Fruit fly (Drosophila melanogaster): ENCODE data around the gene Rev1.

Gene Rev1

DNA sequence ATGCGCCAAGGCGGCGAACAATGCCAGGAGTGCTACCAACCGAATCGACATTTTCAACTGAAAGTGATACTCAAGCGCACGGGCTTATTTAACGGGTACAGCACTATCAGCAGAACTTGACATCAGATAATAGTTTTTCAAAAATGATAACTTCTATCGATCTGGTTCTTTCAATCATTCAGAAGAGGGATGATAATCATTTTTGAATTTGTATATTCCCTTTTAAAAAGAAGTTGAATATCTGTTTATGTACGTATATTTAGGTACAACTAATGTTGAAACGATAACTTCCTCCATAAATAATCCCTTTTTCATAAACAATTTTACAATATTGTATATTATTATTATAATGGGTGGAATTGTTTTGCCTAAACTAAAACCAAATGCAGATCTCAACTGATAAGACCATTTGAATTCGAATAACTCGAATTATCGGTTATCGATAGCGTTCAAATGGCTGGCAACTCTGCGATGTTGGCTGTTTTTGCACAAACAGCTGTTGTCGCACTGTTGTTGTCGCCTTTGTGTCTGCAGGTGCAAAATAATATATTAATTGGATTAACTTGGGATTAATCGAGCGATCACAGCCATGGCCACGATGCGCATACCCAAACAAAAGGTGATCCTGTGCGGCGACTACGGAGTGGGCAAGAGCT lies 36.0 kb downstream of the Rev1 start, which contains the start of the genes CG32483 and RabX6 (continued):
- TF ChIP-seq Xbp1 (GFP tag; optimal IDR thresholded peaks at IDR 0.05): no peak
- TF ChIP-seq CG11093 (GFP tag; IDR thresholded peaks at IDR 0.05): no peak
- no peak for TF ChIP-seq repo (GFP tag; optimal IDR thresholded peaks at IDR 0.05)
- peak; percentile 95 for TF ChIP-seq CG3838 (GFP tag; optimal IDR thresholded peaks at IDR 0.05)
- no peak for TF ChIP-seq usp (GFP tag; optimal IDR thresholded peaks at IDR 0.05)
- TF ChIP-seq CG17361 (GFP tag; IDR thresholded peaks at IDR 0.05): no peak
- no peak for TF ChIP-seq CG32532 (GFP tag; IDR thresholded peaks at IDR 0.05)
- TF ChIP-seq bowl (GFP tag; IDR thresholded peaks at IDR 0.05): no peak
- no peak for TF ChIP-seq CG17612 (GFP tag; IDR thresholded peaks at IDR 0.05)
- TF ChIP-seq CG12155 (GFP tag; optimal IDR thresholded peaks at IDR 0.05): no peak
- no peak for TF ChIP-seq grau (tag; optimal IDR thresholded peaks at IDR 0.05)
- TF ChIP-seq Lhr (GFP tag; optimal IDR thresholded peaks at IDR 0.05): peak; percentile 18
- no peak for TF ChIP-seq inv (GFP tag; IDR thresholded peaks at IDR 0.05; ENCODE audit: partially characterized antibody)
- TF ChIP-seq CG9797 (GFP tag; optimal IDR thresholded peaks at IDR 0.05): no peak
- no peak for TF ChIP-seq abd-A (tag; optimal IDR thresholded peaks at IDR 0.05)
- no peak for TF ChIP-seq Spps (tag; optimal IDR thresholded peaks at IDR 0.05)
- TF ChIP-seq odd (GFP tag; optimal IDR thresholded peaks at IDR 0.05): no peak
- TF ChIP-seq Doc3 (GFP tag; IDR thresholded peaks at IDR 0.05; ENCODE audit: partially characterized antibody): 0 out of 3 replicates have a peak, but pooled peaks have one; percentile 22
- no peak for TF ChIP-seq hkb (optimal IDR thresholded peaks at IDR 0.05)
- TF ChIP-seq hkb (GFP tag; IDR thresholded peaks at IDR 0.05): no peak
- peak; percentile 90 for TF ChIP-seq E2f2 (GFP tag; IDR thresholded peaks at IDR 0.05)
- peak; percentile 54 for TF ChIP-seq pzg (GFP tag; optimal IDR thresholded peaks at IDR 0.05)
- TF ChIP-seq CG11560 (tag; IDR thresholded peaks at IDR 0.05): no peak
- peak; percentile 40; the same call in 1 of the 2 replicates for TF ChIP-seq unc-4 (GFP tag; IDR thresholded peaks at IDR 0.05; ENCODE audit: partially characterized antibody)
- TF ChIP-seq psq (GFP tag; optimal IDR thresholded peaks at IDR 0.05): no peak
- TF ChIP-seq CG17802 (tag; optimal IDR thresholded peaks at IDR 0.05): no peak
- no peak for TF ChIP-seq CkIIα-i1 (GFP tag; IDR thresholded peaks at IDR 0.05)
- TF ChIP-seq sc (optimal IDR thresholded peaks at IDR 0.05): no peak
- no peak for TF ChIP-seq sc (GFP tag; optimal IDR thresholded peaks at IDR 0.05)
- TF ChIP-seq CG7556 (GFP tag; optimal IDR thresholded peaks at IDR 0.05): no peak
- no peak for TF ChIP-seq HLH3B (GFP tag; IDR thresholded peaks at IDR 0.05)
- TF ChIP-seq CG1792 (GFP tag; optimal IDR thresholded peaks at IDR 0.05): no peak
- TF ChIP-seq ap (GFP tag; IDR thresholded peaks at IDR 0.05): no peak
- no peak for TF ChIP-seq sens-2 (GFP tag; IDR thresholded peaks at IDR 0.05)
- no peak for TF ChIP-seq lbe (GFP tag; optimal IDR thresholded peaks at IDR 0.05)
- TF ChIP-seq Adf1 (GFP tag; IDR thresholded peaks at IDR 0.05): no peak
- TF ChIP-seq Side (GFP tag; optimal IDR thresholded peaks at IDR 0.05): no peak
- TF ChIP-seq Sry-δ (GFP tag; optimal IDR thresholded peaks at IDR 0.05): peak; percentile 9
- TF ChIP-seq Gug (GFP tag; IDR thresholded peaks at IDR 0.05): no peak
- TF ChIP-seq CG1603 (tag; optimal IDR thresholded peaks at IDR 0.05): peak; percentile 25
- TF ChIP-seq CG2875 (GFP tag; optimal IDR thresholded peaks at IDR 0.05): no peak
- no peak for TF ChIP-seq CG6654 (GFP tag; optimal IDR thresholded peaks at IDR 0.05)
- TF ChIP-seq Dbx (GFP tag; IDR thresholded peaks at IDR 0.05): no peak
- no peak for TF ChIP-seq br (optimal IDR thresholded peaks at IDR 0.05)
- no peak for TF ChIP-seq Doc2 (GFP tag; IDR thresholded peaks at IDR 0.05)
- no peak for TF ChIP-seq dimm (GFP tag; IDR thresholded peaks at IDR 0.05)
- TF ChIP-seq CG30403 (GFP tag; optimal IDR thresholded peaks at IDR 0.05): no peak
- TF ChIP-seq CG15601 (tag; optimal IDR thresholded peaks at IDR 0.05): no peak
- no peak for TF ChIP-seq Eip74EF (GFP tag; optimal IDR thresholded peaks at IDR 0.05)
- TF ChIP-seq sob (GFP tag; IDR thresholded peaks at IDR 0.05): no peak
- no peak for TF ChIP-seq Camta (GFP tag; optimal IDR thresholded peaks at IDR 0.05)
- TF ChIP-seq CG11247 (GFP tag; IDR thresholded peaks at IDR 0.05): no peak
